Fruit fly (Drosophila melanogaster): ENCODE measurements around the gene betaTub85D.

The betaTub85D gene

dm6 chr3R:9420439-9421234, 10.6 kb upstream of the betaTub85D start (continued):
- no peak for TF ChIP-seq CG13775 (GFP tag; optimal IDR thresholded peaks at IDR 0.05)
- no peak for TF ChIP-seq CG42726 (GFP tag; IDR thresholded peaks at IDR 0.05; ENCODE audit: partially characterized antibody)
- TF ChIP-seq Antp (GFP tag; optimal IDR thresholded peaks at IDR 0.05), result no peak
- TF ChIP-seq pita (GFP tag; optimal IDR thresholded peaks at IDR 0.05), result no peak
- no peak for TF ChIP-seq CG8924 (tag; optimal IDR thresholded peaks at IDR 0.05)
- TF ChIP-seq sens-2 (GFP tag; IDR thresholded peaks at IDR 0.05), result no peak
- no peak for TF ChIP-seq CG11093 (GFP tag; IDR thresholded peaks at IDR 0.05)
- no peak for TF ChIP-seq E2f1 (GFP tag; IDR thresholded peaks at IDR 0.05)
- TF ChIP-seq stc (GFP tag; IDR thresholded peaks at IDR 0.05), result no peak
- no peak for TF ChIP-seq sens (GFP tag)
- TF ChIP-seq maf-S (GFP tag; optimal IDR thresholded peaks at IDR 0.05), result no peak
- peak in 1 of 2 experiments; percentile 70 for TF ChIP-seq Hr78 (GFP tag; optimal IDR thresholded peaks at IDR 0.05)
- no peak for TF ChIP-seq chif (GFP tag; optimal IDR thresholded peaks at IDR 0.05)
- no peak for TF ChIP-seq fd3F (GFP tag; optimal IDR thresholded peaks at IDR 0.05)
- peak; percentile 41; the same call in 2 of the 3 replicates for TF ChIP-seq row (GFP tag; IDR thresholded peaks at IDR 0.05)
- TF ChIP-seq CG1792 (GFP tag; optimal IDR thresholded peaks at IDR 0.05), result no peak
- no peak for TF ChIP-seq caup (GFP tag; optimal IDR thresholded peaks at IDR 0.05; ENCODE audit: severe bottlenecking)
- 0 out of 2 replicates have a peak, but pooled peaks have one; percentile 15 for TF ChIP-seq Bgb (GFP tag; IDR thresholded peaks at IDR 0.05; ENCODE audit: partially characterized antibody)
- TF ChIP-seq H2.0 (GFP tag; IDR thresholded peaks at IDR 0.05), result no peak
- TF ChIP-seq CG14710 (tag; optimal IDR thresholded peaks at IDR 0.05), result no peak
- TF ChIP-seq CG2202 (tag; optimal IDR thresholded peaks at IDR 0.05), result no peak
- no peak for TF ChIP-seq CG31224 (GFP tag; IDR thresholded peaks at IDR 0.05)
- no peak for TF ChIP-seq CG4707 (GFP tag; optimal IDR thresholded peaks at IDR 0.05)
- no peak for TF ChIP-seq CG6254 (GFP tag; optimal IDR thresholded peaks at IDR 0.05)
- TF ChIP-seq Gsc (GFP tag; IDR thresholded peaks at IDR 0.05), result no peak
- no peak for TF ChIP-seq tll (GFP tag; optimal IDR thresholded peaks at IDR 0.05)
- TF ChIP-seq tx (GFP tag; optimal IDR thresholded peaks at IDR 0.05), result no peak
- no peak for TF ChIP-seq CG16815 (GFP tag; optimal IDR thresholded peaks at IDR 0.05)
- no peak for TF ChIP-seq YL-1 (GFP tag; optimal IDR thresholded peaks at IDR 0.05)
- no peak for TF ChIP-seq MESR4 (GFP tag; optimal IDR thresholded peaks at IDR 0.05)
- TF ChIP-seq Gug (GFP tag; IDR thresholded peaks at IDR 0.05), result no peak
- TF ChIP-seq odd (GFP tag; optimal IDR thresholded peaks at IDR 0.05), result no peak
- TF ChIP-seq az2 (GFP tag; optimal IDR thresholded peaks at IDR 0.05), result no peak
- TF ChIP-seq cwo (GFP tag; optimal IDR thresholded peaks at IDR 0.05), result no peak
- TF ChIP-seq CG7963 (GFP tag; IDR thresholded peaks at IDR 0.05; ENCODE audit: partially characterized antibody), result no peak
- TF ChIP-seq CG13123 (GFP tag; optimal IDR thresholded peaks at IDR 0.05), result no peak
- no peak for TF ChIP-seq CG3407 (GFP tag; optimal IDR thresholded peaks at IDR 0.05)
- TF ChIP-seq ttk (GFP tag; IDR thresholded peaks at IDR 0.05), result 0 out of 2 replicates have a peak, but pooled peaks have one; percentile 20
- TF ChIP-seq tin (GFP tag; optimal IDR thresholded peaks at IDR 0.05), result no peak
- no peak for TF ChIP-seq tgo (GFP tag; IDR thresholded peaks at IDR 0.05)
- no peak for TF ChIP-seq gro (GFP tag; optimal IDR thresholded peaks at IDR 0.05)
- TF ChIP-seq CG10321 (GFP tag; IDR thresholded peaks at IDR 0.05), result no peak
- no peak for TF ChIP-seq Dek (tag; optimal IDR thresholded peaks at IDR 0.05)
- no peak for TF ChIP-seq zen (tag; optimal IDR thresholded peaks at IDR 0.05)
- TF ChIP-seq CG10959 (GFP tag; IDR thresholded peaks at IDR 0.05), result no peak
- TF ChIP-seq Bteb2 (GFP tag; optimal IDR thresholded peaks at IDR 0.05), result no peak
- TF ChIP-seq ara (GFP tag; IDR thresholded peaks at IDR 0.05), result no peak
- TF ChIP-seq zen2 (GFP tag; IDR thresholded peaks at IDR 0.05; ENCODE audit: partially characterized antibody), result no peak
- TF ChIP-seq CG12155 (GFP tag; optimal IDR thresholded peaks at IDR 0.05), result no peak

Data from whole organism, embryonic.